Worm (Caenorhabditis elegans): ENCODE measurements around the gene ZC477.3.

Gene ZC477.3

DNA sequence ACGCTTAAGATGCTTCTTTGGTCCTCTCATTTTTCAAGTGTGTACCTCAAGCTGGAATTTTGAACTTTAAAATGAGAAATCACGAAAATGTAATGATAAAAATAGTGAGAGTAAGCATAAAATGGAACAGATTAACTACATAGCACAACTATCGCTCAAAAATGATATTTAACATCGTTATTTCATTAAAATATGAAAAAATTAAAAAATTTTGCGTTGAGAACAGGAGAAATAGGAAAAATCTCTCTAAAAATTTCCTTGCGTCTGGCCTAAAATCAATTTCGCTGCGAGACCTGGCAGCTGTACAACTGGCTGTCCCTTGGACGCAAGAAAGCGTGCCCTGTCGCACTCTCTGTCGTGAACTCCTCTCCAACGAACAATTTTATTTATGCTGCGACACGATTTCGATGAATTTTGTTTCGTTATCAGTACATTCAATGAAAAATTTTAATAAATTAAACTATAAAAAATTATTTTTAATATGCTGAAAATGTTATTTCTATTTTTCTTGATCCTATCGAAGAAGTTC, 18.6 kb upstream of the ZC477.3 start, which contains the start of gene rps-4 (continued):
- TF ChIP-seq crh-2 (tag; optimal IDR thresholded peaks at IDR 0.05) (peak; percentile 92), elt-3 (tag; optimal IDR thresholded peaks at IDR 0.05) (no peak), unc-62 (GFP tag; optimal IDR thresholded peaks at IDR 0.05) (no peak), alr-1 (tag; optimal IDR thresholded peaks at IDR 0.05) (no peak), nhr-21 (tag; optimal IDR thresholded peaks at IDR 0.05) (peak; percentile 82), fos-1 (tag; optimal IDR thresholded peaks at IDR 0.05) (peak; percentile 85), ztf-11 (tag; optimal IDR thresholded peaks at IDR 0.05) (no peak), gmeb-1 (tag; optimal IDR thresholded peaks at IDR 0.05) (peak; percentile 90)

DNA sequence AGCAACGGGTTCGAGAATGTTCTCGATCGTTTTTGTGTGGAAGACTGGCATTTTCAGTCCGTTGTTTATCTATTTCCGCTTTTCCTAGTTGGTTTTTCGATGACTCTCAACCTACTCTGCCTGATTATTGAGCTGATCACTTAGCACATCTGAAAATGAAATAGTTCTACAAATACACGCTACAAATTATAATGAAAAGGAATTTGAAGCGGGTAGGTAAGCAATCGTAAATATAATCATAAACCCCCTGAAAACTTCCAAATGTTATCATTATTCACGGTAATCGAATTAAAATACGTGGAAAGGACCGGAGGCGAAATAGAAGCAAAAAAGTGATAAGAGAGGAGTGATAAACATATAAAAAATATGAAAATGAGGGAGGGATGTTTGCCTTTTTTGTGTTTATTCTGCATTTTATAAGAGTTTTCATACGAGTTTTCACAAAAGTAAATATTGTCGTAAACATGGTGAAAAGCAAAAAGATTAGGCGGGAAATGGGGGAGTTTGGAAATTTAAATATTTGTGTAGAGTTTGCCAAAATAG, 9.0 kb upstream of the ZC477.3 start, which contains the start of gene deb-1:
deb-1 (minus strand) TSS at position 51 of the 543 bp plus-strand sequence.
- TF ChIP-seq zag-1 (tag; optimal IDR thresholded peaks at IDR 0.05) (no peak), fos-1 (tag; optimal IDR thresholded peaks at IDR 0.05) (peak; percentile 44), nhr-11 (tag; optimal IDR thresholded peaks at IDR 0.05) (no peak), crh-2 (tag; optimal IDR thresholded peaks at IDR 0.05) (peak; percentile 76), sem-4 (tag; optimal IDR thresholded peaks at IDR 0.05) (no peak), nhr-129 (tag; optimal IDR thresholded peaks at IDR 0.05) (no peak), egl-27 (tag; optimal IDR thresholded peaks at IDR 0.05) (no peak)

DNA sequence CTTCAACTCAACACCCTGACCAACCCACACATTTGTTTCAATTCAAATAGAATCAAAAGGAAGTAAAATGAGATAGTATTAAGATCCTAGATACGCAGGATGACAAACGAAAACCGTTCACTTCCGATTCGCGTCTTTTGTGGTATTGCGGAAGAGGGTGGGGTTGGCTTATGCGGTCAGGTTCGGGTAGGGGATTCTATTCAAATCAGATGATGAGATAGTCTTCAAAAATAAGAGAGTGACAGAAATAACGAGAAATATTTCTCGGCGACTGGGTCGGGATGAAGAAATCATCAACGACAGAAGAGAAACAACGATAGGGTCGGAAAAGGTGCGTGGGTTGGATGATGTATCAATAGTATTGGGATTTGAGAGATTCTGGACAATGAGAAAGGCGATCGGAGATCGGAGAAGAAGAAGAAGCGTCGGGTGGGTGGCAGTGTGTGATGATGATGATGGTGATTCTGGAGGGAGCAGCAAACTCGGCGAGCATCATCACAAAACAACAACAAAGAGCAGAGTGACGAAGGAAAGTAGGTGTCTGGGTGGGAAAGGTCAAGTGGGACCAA, 7.8 kb upstream of the ZC477.3 start:
- TF ChIP-seq unc-62 (GFP tag; optimal IDR thresholded peaks at IDR 0.05): no peak
- TF ChIP-seq lsy-2 (tag; optimal IDR thresholded peaks at IDR 0.05): peak in 1 of 2 experiments; percentile 15
- TF ChIP-seq snpc-4 (tag; optimal IDR thresholded peaks at IDR 0.05): no peak
- TF ChIP-seq ceh-16 (tag; optimal IDR thresholded peaks at IDR 0.05): no peak
- no peak for TF ChIP-seq lin-39 (tag; optimal IDR thresholded peaks at IDR 0.05)
- TF ChIP-seq gmeb-1 (tag; optimal IDR thresholded peaks at IDR 0.05): no peak
- TF ChIP-seq nhr-6 (tag; optimal IDR thresholded peaks at IDR 0.05): no peak
- TF ChIP-seq egl-27 (tag; optimal IDR thresholded peaks at IDR 0.05): no peak
- no peak for TF ChIP-seq mbf-1 (tag; optimal IDR thresholded peaks at IDR 0.05)
- no peak for TF ChIP-seq crh-2 (tag; optimal IDR thresholded peaks at IDR 0.05)
- TF ChIP-seq blmp-1 (tag; optimal IDR thresholded peaks at IDR 0.05; ENCODE audit: insufficient read depth): peak; percentile 27
- TF ChIP-seq Y55F3AM.14 (GFP tag; optimal IDR thresholded peaks at IDR 0.05): no peak
- no peak for TF ChIP-seq sma-3 (GFP tag; optimal IDR thresholded peaks at IDR 0.05)
- TF ChIP-seq sma-9 (GFP tag; optimal IDR thresholded peaks at IDR 0.05): peak; percentile 28
- TF ChIP-seq sma-9 (tag; optimal IDR thresholded peaks at IDR 0.05): no peak
- no peak for TF ChIP-seq aly-2 (tag; optimal IDR thresholded peaks at IDR 0.05)
- TF ChIP-seq nhr-10 (tag; optimal IDR thresholded peaks at IDR 0.05): no peak
- TF ChIP-seq nhr-25 (tag; optimal IDR thresholded peaks at IDR 0.05): no peak
- no peak for TF ChIP-seq zag-1 (tag; optimal IDR thresholded peaks at IDR 0.05)
- peak; percentile 25 for TF ChIP-seq nhr-129 (tag; optimal IDR thresholded peaks at IDR 0.05)
- no peak for TF ChIP-seq nhr-237 (tag; optimal IDR thresholded peaks at IDR 0.05)
- no peak for TF ChIP-seq ZK546.5 (tag; optimal IDR thresholded peaks at IDR 0.05)
- TF ChIP-seq fos-1 (tag; optimal IDR thresholded peaks at IDR 0.05): no peak
- no peak for TF ChIP-seq mab-5 (tag; optimal IDR thresholded peaks at IDR 0.05)
- no peak for TF ChIP-seq alr-1 (tag; optimal IDR thresholded peaks at IDR 0.05)
- TF ChIP-seq lin-11 (tag; optimal IDR thresholded peaks at IDR 0.05): no peak
- TF ChIP-seq nhr-21 (tag; optimal IDR thresholded peaks at IDR 0.05): peak; percentile 25
- TF ChIP-seq ceh-82 (tag; optimal IDR thresholded peaks at IDR 0.05): no peak
- no peak for TF ChIP-seq nhr-11 (tag; optimal IDR thresholded peaks at IDR 0.05)
- TF ChIP-seq ztf-1 (GFP tag; conservative IDR thresholded peaks at IDR 0.05): no peak
- TF ChIP-seq ztf-11 (tag; optimal IDR thresholded peaks at IDR 0.05): no peak
- no peak for TF ChIP-seq R02D3.7 (tag; optimal IDR thresholded peaks at IDR 0.05)
- TF ChIP-seq nhr-12 (tag; optimal IDR thresholded peaks at IDR 0.05): no peak
- no peak for TF ChIP-seq peb-1 (tag; optimal IDR thresholded peaks at IDR 0.05)
- no peak for TF ChIP-seq elt-3 (tag; optimal IDR thresholded peaks at IDR 0.05)
- TF ChIP-seq sem-4 (tag; optimal IDR thresholded peaks at IDR 0.05): no peak
- TF ChIP-seq nhr-23 (tag; optimal IDR thresholded peaks at IDR 0.05): no peak
- peak; percentile 31 for TF ChIP-seq C34F6.9 (tag; optimal IDR thresholded peaks at IDR 0.05)
- TF ChIP-seq F13H6.1 (tag; optimal IDR thresholded peaks at IDR 0.05): peak; percentile 49

Measured in whole organism, L2 larva.